Worm (Caenorhabditis elegans) whole organism, L1 larva: ENCODE measurements around the gene dgk-4.
A peak's percentile ranks its signal among the peaks of the same experiment; 100 is the strongest.

Source experiments
- aly-2 ChIP-seq: fragments of 150-350 bp; optimal IDR thresholded peaks from 2 replicates; lab custom pipeline; 2014; ENCODE audit warnings: missing biosample characterization, missing genetic modification characterization
- ceh-88 ChIP-seq: fragments of 200-800 bp; sonication (Bioruptor generic); IDR thresholded peaks from 2 replicates; pipeline ENCODE4 v1.3.6; 2022; ENCODE audit warnings: missing genetic modification characterization, missing compliant biosample characterization
- dpl-1 ChIP-seq, 3 experiments: fragments of 150-350 bp in 2 of 3; sonication (generic microtip) in 1 of 3; optimal IDR thresholded peaks; 2 replicates each; lab custom pipeline; 2014 to 2017; ENCODE audit warnings: missing biosample characterization in 3 of 3, missing genetic modification characterization in 3 of 3, missing genetic modification reagents in 3 of 3
- dsc-1 ChIP-seq: sonication (generic microtip); optimal IDR thresholded peaks from 2 replicates; lab custom pipeline; 2016; ENCODE audit warnings: mild to moderate bottlenecking, missing genetic modification characterization, missing compliant biosample characterization
- efl-1 ChIP-seq, 4 experiments: fragments of 150-350 bp; optimal IDR thresholded peaks in 3 of 4; peaks in 1 of 4; 1 replicate in 1 of 4; 2 replicates in 3 of 4; lab custom pipeline; 2014; ENCODE audit warnings: missing biosample characterization in 2 of 4, missing genetic modification characterization in 2 of 4, missing genetic modification reagents in 2 of 4
- efl-3 ChIP-seq: fragments of 200-800 bp; sonication (Bioruptor generic); optimal IDR thresholded peaks from 2 replicates; lab custom pipeline; 2018; ENCODE audit warnings: mild to moderate bottlenecking, missing genetic modification characterization, missing compliant biosample characterization
- egl-13 ChIP-seq: sonication (generic microtip); optimal IDR thresholded peaks from 2 replicates; lab custom pipeline; 2016; ENCODE audit warnings: missing genotype, missing genetic modification reagents, missing genetic modification characterization, missing compliant biosample characterization
- elt-2 ChIP-seq: sonication (generic microtip); optimal IDR thresholded peaks from 2 replicates; lab custom pipeline; 2016; ENCODE audit warnings: missing genetic modification characterization, mild to moderate bottlenecking, inconsistent platforms, missing compliant biosample characterization, missing genetic modification reagents
- elt-3 ChIP-seq, 6 experiments: fragments of 150-350 bp in 1 of 6; sonication (generic microtip); optimal IDR thresholded peaks; 2 replicates each; lab custom pipeline; 2017 to 2018; ENCODE audit warnings: missing biosample characterization in 6 of 6, missing genetic modification characterization in 6 of 6, inconsistent platforms in 1 of 6
- ets-5 ChIP-seq: fragments of 200-800 bp; sonication (Bioruptor generic); IDR thresholded peaks from 2 replicates; pipeline ENCODE4 v1.3.6; 2022; ENCODE audit warnings: missing genetic modification characterization, missing compliant biosample characterization
- fkh-4 ChIP-seq: sonication (generic microtip); optimal IDR thresholded peaks from 2 replicates; lab custom pipeline; 2016; ENCODE audit warnings: missing compliant biosample characterization, missing genetic modification characterization, borderline replicate concordance
- fkh-8 ChIP-seq: sonication (generic microtip); optimal IDR thresholded peaks from 2 replicates; lab custom pipeline; 2016; ENCODE audit warnings: mild to moderate bottlenecking, missing genetic modification characterization, missing compliant biosample characterization
- fos-1 ChIP-seq: fragments of 150-350 bp; optimal IDR thresholded peaks from 2 replicates; lab custom pipeline; 2014; ENCODE audit warnings: missing biosample characterization, missing genetic modification characterization
- hlh-17 ChIP-seq: fragments of 200-800 bp; sonication (Bioruptor generic); optimal IDR thresholded peaks from 2 replicates; lab custom pipeline; 2018; ENCODE audit warnings: missing genetic modification characterization, mild to moderate bottlenecking, missing compliant biosample characterization, moderate library complexity, borderline replicate concordance
- hpl-2 ChIP-seq: fragments of 150-350 bp; optimal IDR thresholded peaks from 2 replicates; lab custom pipeline; 2014; ENCODE audit warnings: missing biosample characterization, missing genetic modification reagents, missing genetic modification characterization
- isw-1 ChIP-seq: fragments of 200-800 bp; sonication (Bioruptor generic); IDR thresholded peaks from 2 replicates; pipeline ENCODE4 v1.3.6; 2022; ENCODE audit warnings: missing genetic modification characterization, missing compliant biosample characterization
- jun-1 ChIP-seq: fragments of 150-350 bp; optimal IDR thresholded peaks from 2 replicates; lab custom pipeline; 2014; ENCODE audit warnings: missing biosample characterization, missing genetic modification reagents, missing genetic modification characterization
- lin-13 ChIP-seq: fragments of 150-350 bp; optimal IDR thresholded peaks from 2 replicates; lab custom pipeline; 2014; ENCODE audit warnings: missing biosample characterization, missing genetic modification reagents, missing genetic modification characterization
- lin-15B ChIP-seq: fragments of 150-350 bp; sonication (generic microtip); optimal IDR thresholded peaks from 3 replicates; lab custom pipeline; 2014; ENCODE audit warnings: missing biosample characterization, missing genetic modification characterization
- lin-35 ChIP-seq, 2 experiments: fragments of 150-350 bp; optimal IDR thresholded peaks; 2 replicates each; lab custom pipeline; 2014; ENCODE audit warnings: missing biosample characterization in 2 of 2, missing genetic modification characterization in 2 of 2, missing genetic modification reagents in 2 of 2
- lin-39 ChIP-seq: fragments of 150-350 bp; optimal IDR thresholded peaks from 2 replicates; lab custom pipeline; 2014; ENCODE audit warnings: missing biosample characterization, missing genetic modification reagents, missing genetic modification characterization
- lir-3 ChIP-seq: sonication (generic microtip); optimal IDR thresholded peaks from 2 replicates; lab custom pipeline; 2016; ENCODE audit warnings: mild to moderate bottlenecking, missing genetic modification characterization, moderate library complexity, missing compliant biosample characterization; ENCODE audit not compliant: poor library complexity
- mef-2 ChIP-seq: fragments of 150-350 bp; optimal IDR thresholded peaks from 2 replicates; lab custom pipeline; 2014; ENCODE audit warnings: missing biosample characterization, missing genetic modification characterization
- mep-1 ChIP-seq: fragments of 150-350 bp; optimal IDR thresholded peaks from 2 replicates; lab custom pipeline; 2014; ENCODE audit warnings: missing biosample characterization, missing genetic modification characterization
- nhr-19 ChIP-seq: fragments of 200-800 bp; sonication (Bioruptor generic); conservative IDR thresholded peaks from 2 replicates; pipeline ENCODE4 v1.3.6; 2022; ENCODE audit warnings: missing genetic modification characterization, missing compliant biosample characterization
- nhr-237 ChIP-seq: fragments of 150-350 bp; optimal IDR thresholded peaks from 2 replicates; lab custom pipeline; 2014; ENCODE audit warnings: missing biosample characterization, missing genetic modification characterization
- nhr-77 ChIP-seq: fragments of 150-350 bp; optimal IDR thresholded peaks from 2 replicates; lab custom pipeline; 2014; ENCODE audit warnings: missing biosample characterization, missing genetic modification characterization
- nhr-84 ChIP-seq: sonication (generic microtip); optimal IDR thresholded peaks from 2 replicates; lab custom pipeline; 2017; ENCODE audit warnings: missing biosample characterization, missing genetic modification characterization
- pqm-1 ChIP-seq: sonication (generic microtip); optimal IDR thresholded peaks from 3 replicates; lab custom pipeline; 2017; ENCODE audit warnings: missing biosample characterization, missing genetic modification characterization
- rnt-1 ChIP-seq: sonication (generic microtip); optimal IDR thresholded peaks from 2 replicates; lab custom pipeline; 2016; ENCODE audit warnings: mild to moderate bottlenecking, missing genetic modification characterization, moderate library complexity, missing compliant biosample characterization
- skn-1 ChIP-seq: fragments of 150-350 bp; optimal IDR thresholded peaks from 2 replicates; lab custom pipeline; 2014; ENCODE audit warnings: missing biosample characterization, missing genetic modification characterization
- snpc-4 ChIP-seq: fragments of 150-350 bp; optimal IDR thresholded peaks from 2 replicates; lab custom pipeline; 2014; ENCODE audit warnings: missing biosample characterization, missing genetic modification characterization
- snu-23 ChIP-seq: sonication (generic microtip); optimal IDR thresholded peaks from 2 replicates; lab custom pipeline; 2016; ENCODE audit warnings: missing genetic modification characterization, missing compliant biosample characterization
- sptf-1 ChIP-seq: fragments of 150-350 bp; optimal IDR thresholded peaks from 2 replicates; lab custom pipeline; 2014; ENCODE audit warnings: missing biosample characterization, missing genetic modification characterization
- sup-37 ChIP-seq: fragments of 200-800 bp; sonication (Bioruptor generic); optimal IDR thresholded peaks from 2 replicates; lab custom pipeline; 2018; ENCODE audit warnings: mild to moderate bottlenecking, missing genetic modification characterization, missing compliant biosample characterization
- unc-30 ChIP-seq: sonication (generic microtip); optimal IDR thresholded peaks from 2 replicates; lab custom pipeline; 2017; ENCODE audit warnings: missing biosample characterization, missing genetic modification characterization
- unc-62 ChIP-seq: fragments of 150-350 bp; optimal IDR thresholded peaks from 2 replicates; lab custom pipeline; 2014; ENCODE audit warnings: missing biosample characterization, missing genetic modification reagents, missing genetic modification characterization
- unc-98 ChIP-seq: fragments of 200-800 bp; sonication (Bioruptor generic); IDR thresholded peaks from 2 replicates; pipeline ENCODE4 v1.3.6; 2022; ENCODE audit warnings: missing genetic modification characterization, missing compliant biosample characterization
- ztf-11 ChIP-seq, 2 experiments: sonication (generic microtip); optimal IDR thresholded peaks; 2 replicates each; lab custom pipeline; 2016 to 2017; ENCODE audit warnings: missing genetic modification characterization in 2 of 2, missing biosample characterization in 1 of 2, missing compliant biosample characterization in 1 of 2

Gene dgk-4

ce11 chrIV:8651835-8652234 is 20.7 kb downstream of the dgk-4 start, which contains the start of gene C49C8.8:
TSS of gene C49C8.8 (plus strand) at chrIV:8652135.
- TF ChIP-seq lin-35 (GFP tag; optimal IDR thresholded peaks at IDR 0.05; lab: Kevin White, UChicago) (no peak), mef-2 (no peak), pqm-1 (tag; lab: Kevin White, UChicago) (no peak), dsc-1 (no peak), fkh-8 (tag; lab: Kevin White, UChicago) (no peak), egl-13 (tag; lab: Kevin White, UChicago) (no peak)

ce11 chrIV:8653592-8653991 is 22.5 kb downstream of the dgk-4 start, which contains the start of gene C49C8.5:
TSS of gene C49C8.5 (minus strand) at chrIV:8653664.
- TF ChIP-seq elt-2 (tag; lab: Kevin White, UChicago), result peak; percentile 11
- TF ChIP-seq mep-1 (tag; lab: Kevin White, UChicago), result no peak

ce11 chrIV:8654115-8654628 is 23.0 kb downstream of the dgk-4 start, which contains the start of gene C49C8.1:
TSS of gene C49C8.1 (plus strand) at chrIV:8654578.
- no peak for TF ChIP-seq fkh-8 (tag; lab: Kevin White, UChicago)
- TF ChIP-seq elt-3 (tag; optimal IDR thresholded peaks at IDR 0.05; lab: Kevin White, UChicago), result no peak
- TF ChIP-seq rnt-1 (tag; lab: Kevin White, UChicago), result no peak
- TF ChIP-seq efl-3, result no peak
- no peak for TF ChIP-seq lin-13
- no peak for TF ChIP-seq sup-37 (GFP tag; lab: Kevin White, UChicago)
- TF ChIP-seq dsc-1, result no peak
- TF ChIP-seq unc-62 (GFP tag; lab: Kevin White, UChicago), result no peak
- TF ChIP-seq skn-1 (tag; lab: Kevin White, UChicago), result no peak
- no peak for TF ChIP-seq sptf-1 (tag; lab: Kevin White, UChicago)
- TF ChIP-seq hlh-17 (GFP tag; lab: Kevin White, UChicago), result no peak
- no peak for TF ChIP-seq snu-23 (GFP tag; lab: Kevin White, UChicago)
- no peak for TF ChIP-seq efl-1 (optimal IDR thresholded peaks at IDR 0.05; lab: Kevin White, UChicago)
- no peak for TF ChIP-seq efl-1 (GFP tag; optimal IDR thresholded peaks at IDR 0.05 in 1 of 2; lab: Kevin White, UChicago)

ce11 chrIV:8658122-8658521 is 27.0 kb downstream of the dgk-4 start, which contains the start of gene C49C8.6:
TSS of gene C49C8.6 (minus strand) at chrIV:8658222.
- no peak for TF ChIP-seq unc-98 (GFP tag; lab: Robert Waterston, UW)
- no peak for TF ChIP-seq lir-3 (tag; lab: Kevin White, UChicago)
- no peak for TF ChIP-seq fos-1 (tag; lab: Kevin White, UChicago)
- TF ChIP-seq ztf-11 (tag; optimal IDR thresholded peaks at IDR 0.05; lab: Kevin White, UChicago), result no peak
- no peak for TF ChIP-seq isw-1
- no peak for TF ChIP-seq nhr-19 (GFP tag; lab: Robert Waterston, UW)
- no peak for TF ChIP-seq dsc-1
- TF ChIP-seq, all 84 proteins: peak for 0

ce11 chrIV:8665778-8666177 is 34.6 kb downstream of the dgk-4 start:
- TF ChIP-seq lin-35 (GFP tag; optimal IDR thresholded peaks at IDR 0.05; lab: Kevin White, UChicago) (peak in 1 of 2 experiments; percentile 4), ets-5 (no peak), efl-1 (optimal IDR thresholded peaks at IDR 0.05; lab: Kevin White, UChicago) (no peak), efl-1 (GFP tag; optimal IDR thresholded peaks at IDR 0.05 in 1 of 2; lab: Kevin White, UChicago) (peak in 1 of 2 experiments; percentile 29), dpl-1 (GFP tag; optimal IDR thresholded peaks at IDR 0.05; lab: Kevin White, UChicago) (peak in 1 of 3 experiments; percentile 15)
- TF ChIP-seq, all 84 proteins: peak for 3

- TF ChIP-seq jun-1 (tag; lab: Kevin White, UChicago) (no peak), mep-1 (tag; lab: Kevin White, UChicago) (no peak), lin-35 (GFP tag; optimal IDR thresholded peaks at IDR 0.05; lab: Kevin White, UChicago) (no peak), dpl-1 (GFP tag; optimal IDR thresholded peaks at IDR 0.05; lab: Kevin White, UChicago) (no peak), unc-98 (GFP tag; lab: Robert Waterston, UW) (no peak), nhr-77 (tag; lab: Kevin White, UChicago) (no peak), lin-39 (tag; lab: Kevin White, UChicago) (no peak), hpl-2 (GFP tag; lab: Kevin White, UChicago) (no peak), nhr-237 (tag; lab: Kevin White, UChicago) (no peak), unc-30 (tag; lab: Kevin White, UChicago) (no peak), lin-15B (tag; lab: Kevin White, UChicago) (no peak), nhr-84 (tag; lab: Kevin White, UChicago) (no peak), fkh-4 (tag; lab: Kevin White, UChicago) (no peak), aly-2 (no peak), pqm-1 (tag; lab: Kevin White, UChicago) (no peak), snpc-4 (tag; lab: Kevin White, UChicago) (no peak), lin-13 (no peak), ceh-88 (GFP tag; lab: Robert Waterston, UW) (no peak)
These were observed 37.5 kb downstream of the dgk-4 start, which contains the start of gene cdh-5 for ce11 chrIV:8668635-8669034. TSS of gene cdh-5 (plus strand) at chrIV:8668935.
